Worm (Caenorhabditis elegans): ENCODE measurements around the gene C24H11.2.

Gene C24H11.2

ce11 chrIII:11746718-11747117 lies 45.4 kb downstream of the C24H11.2 start, which contains the start of gene mrt-2 (continued):
- TF ChIP-seq die-1 (tag; optimal IDR thresholded peaks at IDR 0.05) = no peak
- TF ChIP-seq lin-40 (tag; optimal IDR thresholded peaks at IDR 0.05) = peak; percentile 78
- TF ChIP-seq madf-3 (GFP tag; IDR thresholded peaks at IDR 0.05) = 0 out of 2 replicates have a peak, but pooled peaks have one; percentile 39
- peak; percentile 74 for TF ChIP-seq lir-1 (GFP tag; conservative IDR thresholded peaks at IDR 0.05)
- no peak for TF ChIP-seq ekl-4 (GFP tag; IDR thresholded peaks at IDR 0.05)
- TF ChIP-seq attf-6 (GFP tag; IDR thresholded peaks at IDR 0.05) = no peak
- TF ChIP-seq lin-54 (GFP tag; optimal IDR thresholded peaks at IDR 0.05) = peak; percentile 91
- peak; percentile 12 for TF ChIP-seq lsl-1 (GFP tag; optimal IDR thresholded peaks at IDR 0.05)
- no peak for TF ChIP-seq aptf-3 (GFP tag; IDR thresholded peaks at IDR 0.05)
- TF ChIP-seq D2030.7 (GFP tag; IDR thresholded peaks at IDR 0.05) = peak; percentile 38
- TF ChIP-seq aptf-2 (GFP tag; conservative IDR thresholded peaks at IDR 0.05) = no peak
- no peak for TF ChIP-seq pbrm-1 (GFP tag; IDR thresholded peaks at IDR 0.05)
- peak; percentile 22; the same call in 1 of the 2 replicates for TF ChIP-seq B0336.3 (GFP tag; IDR thresholded peaks at IDR 0.05)
- TF ChIP-seq atf-7 (tag; optimal IDR thresholded peaks at IDR 0.05) = no peak
- peak; percentile 73 for TF ChIP-seq unc-130 (GFP tag; optimal IDR thresholded peaks at IDR 0.05)
- TF ChIP-seq ceh-27 (GFP tag; optimal IDR thresholded peaks at IDR 0.05) = peak; percentile 73
- no peak for TF ChIP-seq F39B2.1 (GFP tag; IDR thresholded peaks at IDR 0.05)
- TF ChIP-seq F49E8.2 (tag; optimal IDR thresholded peaks at IDR 0.05; ENCODE audit: insufficient read depth) = no peak
- TF ChIP-seq snpc-4 (GFP tag; optimal IDR thresholded peaks at IDR 0.05) = no peak
- TF ChIP-seq snpc-4 (tag; optimal IDR thresholded peaks at IDR 0.05) = peak in 1 of 4 experiments; percentile 21
- no peak for TF ChIP-seq cebp-1 (GFP tag; IDR thresholded peaks at IDR 0.05)
- peak; percentile 52 for TF ChIP-seq cebp-1 (tag; optimal IDR thresholded peaks at IDR 0.05)
- no peak for TF ChIP-seq gei-17 (GFP tag; optimal IDR thresholded peaks at IDR 0.05)
- no peak for TF ChIP-seq egrh-3 (GFP tag; IDR thresholded peaks at IDR 0.05)
- no peak for TF ChIP-seq let-526 (GFP tag; IDR thresholded peaks at IDR 0.05)
- no peak for TF ChIP-seq cebp-2 (GFP tag; IDR thresholded peaks at IDR 0.05)
- peak; percentile 76 for TF ChIP-seq rcor-1 (GFP tag; IDR thresholded peaks at IDR 0.05)
- TF ChIP-seq zim-3 (tag; optimal IDR thresholded peaks at IDR 0.05) = no peak
- peak; percentile 48 for TF ChIP-seq madf-10 (tag; optimal IDR thresholded peaks at IDR 0.05)
- TF ChIP-seq bed-2 (GFP tag; IDR thresholded peaks at IDR 0.05) = 0 out of 2 replicates have a peak, but pooled peaks have one; percentile 46
- TF ChIP-seq B0261.1 (tag; optimal IDR thresholded peaks at IDR 0.05) = no peak
- no peak for TF ChIP-seq chd-7 (tag; optimal IDR thresholded peaks at IDR 0.05)
- TF ChIP-seq ztf-26 (tag; optimal IDR thresholded peaks at IDR 0.05) = no peak
- no peak for TF ChIP-seq dpff-1 (tag; optimal IDR thresholded peaks at IDR 0.05)
- TF ChIP-seq Y53G8AR.9 (GFP tag; conservative IDR thresholded peaks at IDR 0.05) = no peak
- TF ChIP-seq him-1 (tag; optimal IDR thresholded peaks at IDR 0.05) = peak; percentile 32
- 0 out of 2 replicates have a peak, but pooled peaks have one; percentile 41 for TF ChIP-seq hmg-20 (GFP tag; IDR thresholded peaks at IDR 0.05)
- peak; percentile 56 for TF ChIP-seq efl-1 (GFP tag; optimal IDR thresholded peaks at IDR 0.05)
- TF ChIP-seq mel-28 (tag; optimal IDR thresholded peaks at IDR 0.05; ENCODE audit: borderline replicate concordance) = no peak
- TF ChIP-seq mes-4 (tag; optimal IDR thresholded peaks at IDR 0.05) = no peak
- TF ChIP-seq K12H6.12 (tag; optimal IDR thresholded peaks at IDR 0.05) = peak; percentile 42
- no peak for TF ChIP-seq lsy-27 (tag; optimal IDR thresholded peaks at IDR 0.05; ENCODE audit: borderline replicate concordance, insufficient read depth)
- TF ChIP-seq dpl-1 (GFP tag; optimal IDR thresholded peaks at IDR 0.05) = peak; percentile 55
- TF ChIP-seq hmg-1.2 (GFP tag; IDR thresholded peaks at IDR 0.05) = no peak
- peak; percentile 80 for TF ChIP-seq mcd-1 (GFP tag; IDR thresholded peaks at IDR 0.05)
- TF ChIP-seq bed-1 (GFP tag; IDR thresholded peaks at IDR 0.05) = no peak
- no peak for TF ChIP-seq C17E4.6 (GFP tag; IDR thresholded peaks at IDR 0.05)
- peak; percentile 42; the same call in 1 of the 2 replicates for TF ChIP-seq nfyb-1 (GFP tag; IDR thresholded peaks at IDR 0.05)
- TF ChIP-seq C06A6.2 (GFP tag; conservative IDR thresholded peaks at IDR 0.05) = no peak
- peak; percentile 16 for TF ChIP-seq attf-5 (GFP tag; optimal IDR thresholded peaks at IDR 0.05)
